Fruit fly (Drosophila melanogaster) Kc167 (cell line): ENCODE measurements around the gene pygo.

ENCODE experiments used
- Myc ChIP-seq: fragments of >200 bp; optimal IDR thresholded peaks from 2 replicates; lab custom pipeline; 2017; ENCODE audit warnings: missing external identifiers
- Sin3A ChIP-seq: fragments of >200 bp; optimal IDR thresholded peaks from 2 replicates; lab custom pipeline; 2018; ENCODE audit warnings: missing external identifiers
- h ChIP-seq: fragments of >200 bp; optimal IDR thresholded peaks from 3 replicates; lab custom pipeline; 2018; ENCODE audit warnings: missing external identifiers
- insv ChIP-seq: fragments of >200 bp; optimal IDR thresholded peaks from 3 replicates; lab custom pipeline; 2018; ENCODE audit warnings: missing external identifiers
- psq ChIP-seq: fragments of >200 bp; optimal IDR thresholded peaks from 2 replicates; lab custom pipeline; 2017; ENCODE audit warnings: missing external identifiers
- ttk ChIP-seq: sonication (Bioruptor generic); optimal IDR thresholded peaks from 2 replicates; lab custom pipeline; 2017; ENCODE audit warnings: missing external identifiers

pygo gene

dm6 chr3R:31550910-31551309 lies 29.6 kb downstream of the pygo start:
- no peak for TF ChIP-seq Sin3A (lab: Kevin White, UChicago)
- no peak for TF ChIP-seq insv (lab: Kevin White, UChicago)
- TF ChIP-seq Myc (lab: Kevin White, UChicago): no peak
- no peak for TF ChIP-seq ttk (lab: Kevin White, UChicago)
- TF ChIP-seq psq (lab: Kevin White, UChicago): no peak

dm6 chr3R:31548766-31549510 lies 31.6 kb downstream of the pygo start:
- no peak for TF ChIP-seq Myc (lab: Kevin White, UChicago)

dm6 chr3R:31542721-31543120 lies 37.8 kb downstream of the pygo start, which contains the start of gene nyo:
nyo (plus strand) TSS chr3R:31543032.
- TF ChIP-seq ttk (lab: Kevin White, UChicago) (no peak), insv (lab: Kevin White, UChicago) (no peak)

- TF ChIP-seq h (no peak), psq (lab: Kevin White, UChicago) (no peak), Myc (lab: Kevin White, UChicago) (no peak), ttk (lab: Kevin White, UChicago) (no peak), insv (lab: Kevin White, UChicago) (no peak), Sin3A (lab: Kevin White, UChicago) (no peak)
Observed at dm6 chr3R:31541915-31542314, 38.6 kb downstream of the pygo start.

- no peak for TF ChIP-seq ttk (lab: Kevin White, UChicago)
- no peak for TF ChIP-seq Myc (lab: Kevin White, UChicago)
- no peak for TF ChIP-seq psq (lab: Kevin White, UChicago)
- TF ChIP-seq insv (lab: Kevin White, UChicago): no peak
- TF ChIP-seq Sin3A (lab: Kevin White, UChicago): no peak
- TF ChIP-seq h: no peak
Observed at dm6 chr3R:31527875-31528274, 52.6 kb downstream of the pygo start.
